Fruit fly (Drosophila melanogaster) whole organism: ENCODE measurements around the gene Uro.

Experiments
- CG8478 ChIP-seq: fragments of >200 bp; optimal IDR thresholded peaks from 2 replicates; lab custom pipeline; 2018; ENCODE audit warnings: inconsistent platforms
- Dll ChIP-seq: fragments of >200 bp; optimal IDR thresholded peaks from 2 replicates; lab custom pipeline; 2017
- EcR ChIP-seq, 2 experiments: fragments of >200 bp; optimal IDR thresholded peaks; 2 replicates each; lab custom pipeline; 2017; ENCODE audit warnings: missing biosample characterization in 2 of 2, missing genetic modification characterization in 2 of 2, missing genetic modification reagents in 2 of 2
- psq ChIP-seq: fragments of >200 bp; optimal IDR thresholded peaks from 2 replicates; lab custom pipeline; 2017

- TF ChIP-seq CG8478 (lab: Kevin White, UChicago) (no peak), psq (lab: Kevin White, UChicago) (no peak), EcR (GFP tag; optimal IDR thresholded peaks at IDR 0.05; lab: Kevin White, UChicago) (no peak), Dll (no peak)
These were observed 32.9 kb upstream of the Uro start, which contains the start of gene ATPsynGL for dm6 chr2L:7746975-7747374.
